Worm (Caenorhabditis elegans): Measurements from ENCODE around the gene F49H6.15.
A peak's percentile ranks its signal among the peaks of the same experiment; 100 is the strongest.

F49H6.15 gene

ce11 chrV:17019690-17020089 is 6.5 kb downstream of the F49H6.15 start, which contains the start of gene F49H6.17:
Gene F49H6.17 (plus strand): TSS chrV:17019990.
- TF ChIP-seq hmg-11 (tag; optimal IDR thresholded peaks at IDR 0.05) (no peak), skn-1 (tag; optimal IDR thresholded peaks at IDR 0.05) (no peak), daf-12 (tag; optimal IDR thresholded peaks at IDR 0.05) (no peak), ama-1 (optimal IDR thresholded peaks at IDR 0.05) (no peak)

DNA sequence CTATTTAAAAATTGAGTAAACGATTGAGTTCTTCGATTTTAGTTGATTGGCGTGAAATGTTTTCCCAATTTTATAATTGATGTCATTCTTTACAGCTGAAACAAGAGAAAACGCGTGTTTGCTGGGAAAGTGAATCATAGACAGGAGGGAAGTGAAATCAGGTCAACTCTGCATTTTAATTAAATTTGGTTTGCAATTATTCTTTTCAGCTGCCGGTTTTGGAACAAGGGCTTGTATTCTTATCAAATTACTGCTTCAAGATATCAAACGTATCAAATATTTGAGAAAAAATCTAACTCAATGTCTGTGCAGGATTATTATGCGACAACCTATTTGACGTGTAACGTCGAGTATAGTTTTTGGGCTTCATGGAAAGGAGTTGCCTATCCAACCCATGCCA is 9.4 kb downstream of the F49H6.15 start, which contains the start of gene srh-97:
Gene srh-97, plus strand, starts transcription at position 301 of the 400 bp plus-strand sequence.
- TF ChIP-seq ceh-28 (tag; optimal IDR thresholded peaks at IDR 0.05) (no peak), elt-1 (tag; optimal IDR thresholded peaks at IDR 0.05) (no peak), nhr-23 (tag; optimal IDR thresholded peaks at IDR 0.05) (no peak), elt-2 (tag; optimal IDR thresholded peaks at IDR 0.05) (no peak), egl-27 (tag; optimal IDR thresholded peaks at IDR 0.05) (no peak), ceh-9 (tag; optimal IDR thresholded peaks at IDR 0.05) (no peak), fkh-10 (GFP tag; optimal IDR thresholded peaks at IDR 0.05) (no peak), nfya-1 (tag; optimal IDR thresholded peaks at IDR 0.05; ENCODE audit: insufficient read depth) (no peak), fkh-2 (tag; optimal IDR thresholded peaks at IDR 0.05) (no peak), elt-3 (tag; optimal IDR thresholded peaks at IDR 0.05) (no peak), lin-39 (tag; optimal IDR thresholded peaks at IDR 0.05) (no peak), zag-1 (tag; optimal IDR thresholded peaks at IDR 0.05) (no peak), tbx-2 (tag; optimal IDR thresholded peaks at IDR 0.05) (no peak), lsy-12 (tag; optimal IDR thresholded peaks at IDR 0.05) (no peak), ceh-82 (tag; optimal IDR thresholded peaks at IDR 0.05) (no peak), pha-4 (tag; optimal IDR thresholded peaks at IDR 0.05) (no peak), unc-62 (GFP tag; optimal IDR thresholded peaks at IDR 0.05) (no peak), mml-1 (tag; optimal IDR thresholded peaks at IDR 0.05) (no peak), nhr-76 (tag; optimal IDR thresholded peaks at IDR 0.05) (no peak), ceh-16 (tag; optimal IDR thresholded peaks at IDR 0.05) (no peak)

ce11 chrV:17014050-17014449 is 12.1 kb downstream of the F49H6.15 start, which contains the start of gene clc-13:
Gene clc-13 (plus strand): TSS chrV:17014408.
- TF ChIP-seq elt-2 (tag; optimal IDR thresholded peaks at IDR 0.05) (peak; percentile 95), jun-1 (tag; optimal IDR thresholded peaks at IDR 0.05) (peak; percentile 4), pqm-1 (tag; optimal IDR thresholded peaks at IDR 0.05) (peak; percentile 74), ZK546.5 (tag; optimal IDR thresholded peaks at IDR 0.05) (no peak)

DNA sequence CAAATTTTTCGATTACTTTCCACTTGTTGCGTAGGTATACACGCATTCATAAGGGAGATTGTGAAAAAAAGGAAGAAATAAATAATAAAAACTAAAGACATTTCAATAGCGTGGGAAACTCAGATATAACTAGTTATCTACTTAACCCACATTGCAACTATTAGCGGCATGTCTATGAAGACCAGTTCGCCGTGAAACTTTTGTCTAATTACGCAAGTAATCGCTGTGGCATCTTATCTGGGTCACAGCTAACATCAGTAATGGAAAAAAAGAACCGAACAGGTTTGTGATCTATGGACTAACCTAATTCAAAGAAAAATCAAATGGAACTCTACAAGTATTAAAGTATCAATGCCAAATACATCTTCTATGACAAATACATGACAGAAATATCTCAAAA is 13.0 kb downstream of the F49H6.15 start, which contains the start of gene clec-241:
Gene clec-241, minus strand, starts transcription at position 101 of the 400 bp plus-strand sequence.
- TF ChIP-seq nhr-25 (tag; optimal IDR thresholded peaks at IDR 0.05) (no peak), eor-1 (tag; optimal IDR thresholded peaks at IDR 0.05) (no peak), mdl-1 (tag; optimal IDR thresholded peaks at IDR 0.05) (no peak), lin-15B (tag; optimal IDR thresholded peaks at IDR 0.05) (no peak), snpc-4 (tag; optimal IDR thresholded peaks at IDR 0.05) (no peak), zag-1 (tag; optimal IDR thresholded peaks at IDR 0.05) (no peak), tbx-2 (tag; optimal IDR thresholded peaks at IDR 0.05) (no peak)

- TF ChIP-seq mml-1 (tag; optimal IDR thresholded peaks at IDR 0.05) (no peak), nhr-77 (tag; optimal IDR thresholded peaks at IDR 0.05) (no peak), ztf-4 (tag; optimal IDR thresholded peaks at IDR 0.05) (no peak), elt-2 (tag; optimal IDR thresholded peaks at IDR 0.05) (peak; percentile 64), pqm-1 (tag; optimal IDR thresholded peaks at IDR 0.05) (peak; percentile 77)
These were observed 16.7 kb downstream of the F49H6.15 start, which contains the start of the genes clc-12 and clec-240 for ce11 chrV:17009342-17010064. Gene clc-12 (minus strand): TSS chrV:17009388. Gene clec-240 (plus strand): TSS chrV:17010014.

Data from whole organism, L3 larva.